Fruit fly (Drosophila melanogaster): Measurements from ENCODE around the gene CG8891.

DNA sequence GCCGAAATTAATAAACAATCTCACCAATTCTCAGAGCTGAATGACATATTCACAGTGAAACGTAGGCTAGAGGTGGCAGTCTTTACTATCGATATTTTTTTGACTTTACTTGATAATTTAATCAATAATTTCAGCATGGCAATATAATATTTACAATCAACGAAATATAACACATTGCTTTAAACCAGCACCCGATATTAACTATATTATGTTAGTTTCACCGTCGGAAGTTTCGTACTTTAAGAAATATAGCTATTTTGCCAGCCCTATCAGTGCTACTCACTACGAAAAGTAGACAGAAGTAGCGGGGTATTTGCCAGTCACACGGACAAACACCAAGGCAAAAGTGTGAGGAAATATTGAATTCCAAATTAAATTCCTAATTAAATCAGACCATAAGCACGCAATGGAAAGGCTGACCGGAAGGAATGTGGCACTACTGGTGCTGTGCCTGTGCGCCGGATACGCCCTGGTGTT, 31.6 kb upstream of the CG8891 start, which contains the start of the genes CG31917, Tfb5 and SelT:
- TF ChIP-seq EcR (GFP tag; optimal IDR thresholded peaks at IDR 0.05), result no peak
- TF ChIP-seq CG8478 (optimal IDR thresholded peaks at IDR 0.05), result no peak
